Fruit fly (Drosophila melanogaster) whole organism, wandering third instar larva: ENCODE data around the gene Samuel.
A peak's percentile ranks its signal among the peaks of the same experiment; 100 is the strongest.

ENCODE experiments used
- Abd-B ChIP-seq: fragments of >200 bp; optimal IDR thresholded peaks from 2 replicates; lab custom pipeline; 2017; ENCODE audit warnings: missing biosample characterization, missing genetic modification characterization
- CG32264 ChIP-seq: fragments of 200-800 bp; sonication (Bioruptor generic); optimal IDR thresholded peaks from 2 replicates; lab custom pipeline; 2016; ENCODE audit warnings: missing biosample characterization, missing genetic modification characterization
- CG9705 ChIP-seq: fragments of 200-800 bp; sonication (Bioruptor generic); optimal IDR thresholded peaks from 2 replicates; lab custom pipeline; 2018; ENCODE audit warnings: missing biosample characterization, mild to moderate bottlenecking, missing genetic modification characterization
- CrebA ChIP-seq: fragments of 200-800 bp; sonication (Bioruptor generic); optimal IDR thresholded peaks from 2 replicates; lab custom pipeline; 2016; ENCODE audit warnings: missing biosample characterization, mild to moderate bottlenecking, missing genetic modification characterization, borderline replicate concordance
- Dfd ChIP-seq: fragments of >200 bp; optimal IDR thresholded peaks from 2 replicates; lab custom pipeline; 2017; ENCODE audit warnings: missing biosample characterization, missing genetic modification characterization
- Dif ChIP-seq: fragments of 200-275, 200-300 bp; sonication (Bioruptor generic); optimal IDR thresholded peaks from 2 replicates; lab custom pipeline; 2018; ENCODE audit warnings: missing biosample characterization, missing genetic modification characterization; ENCODE audit not compliant: partially characterized antibody
- GATAd ChIP-seq: sonication (Bioruptor generic); optimal IDR thresholded peaks from 2 replicates; lab custom pipeline; 2016; ENCODE audit warnings: missing biosample characterization, missing genetic modification characterization
- HLH106 ChIP-seq: fragments of 200-800 bp; optimal IDR thresholded peaks from 3 replicates; lab custom pipeline; 2019; ENCODE audit warnings: missing biosample characterization, mild to moderate bottlenecking, missing genetic modification characterization, moderate library complexity
- Hnf4 ChIP-seq: fragments of 200-800 bp; sonication (Bioruptor generic); optimal IDR thresholded peaks from 2 replicates; lab custom pipeline; 2016; ENCODE audit warnings: missing biosample characterization, mild to moderate bottlenecking, missing genetic modification characterization
- Hr78 ChIP-seq: fragments of >200 bp; optimal IDR thresholded peaks from 2 replicates; lab custom pipeline; 2017; ENCODE audit warnings: missing biosample characterization, missing genetic modification characterization
- Jra ChIP-seq: sonication (Bioruptor generic); optimal IDR thresholded peaks from 2 replicates; lab custom pipeline; 2016; ENCODE audit warnings: missing biosample characterization, missing genetic modification characterization
- N ChIP-seq: fragments of >200 bp; optimal IDR thresholded peaks from 2 replicates; lab custom pipeline; 2018; ENCODE audit warnings: missing biosample characterization, missing external identifiers, missing genetic modification characterization
- OdsH ChIP-seq: fragments of 200-800 bp; sonication (Bioruptor generic); optimal IDR thresholded peaks from 2 replicates; lab custom pipeline; 2016; ENCODE audit warnings: missing biosample characterization, mild to moderate bottlenecking, missing genetic modification characterization
- Rel ChIP-seq, 2 experiments: fragments of 200-800 bp; sonication (Bioruptor generic) in 1 of 2; optimal IDR thresholded peaks; 2 replicates in 1 of 2; 3 replicates in 1 of 2; lab custom pipeline; 2016 to 2019; ENCODE audit warnings: mild to moderate bottlenecking in 2 of 2, missing biosample characterization in 2 of 2, missing genetic modification characterization in 2 of 2, moderate library complexity in 1 of 2
- Vsx2 ChIP-seq: fragments of 200-300, 225-300 bp; sonication (Bioruptor generic); optimal IDR thresholded peaks from 2 replicates; lab custom pipeline; 2018; ENCODE audit warnings: missing biosample characterization, missing genetic modification characterization; ENCODE audit not compliant: partially characterized antibody
- br ChIP-seq: fragments of 200-800 bp; sonication (Bioruptor generic); optimal IDR thresholded peaks from 2 replicates; lab custom pipeline; 2016; ENCODE audit warnings: missing biosample characterization, missing genetic modification characterization
- brk ChIP-seq: fragments of 200-800 bp; sonication (Bioruptor generic); optimal IDR thresholded peaks from 2 replicates; lab custom pipeline; 2016; ENCODE audit warnings: missing biosample characterization, mild to moderate bottlenecking, missing genetic modification characterization
- dl ChIP-seq, 2 experiments: fragments of 175-275, 200-275 bp in 1 of 2; fragments of 200-275 bp in 1 of 2; sonication (Bioruptor generic); optimal IDR thresholded peaks; lab custom pipeline; 2018; ENCODE audit warnings: mild to moderate bottlenecking in 2 of 2, missing biosample characterization in 2 of 2, missing genetic modification characterization in 2 of 2, moderate library complexity in 2 of 2; ENCODE audit not compliant: partially characterized antibody in 2 of 2, insufficient read depth in 1 of 2
- dmrt93B ChIP-seq: fragments of 200-800 bp; sonication (Bioruptor generic); optimal IDR thresholded peaks from 2 replicates; lab custom pipeline; 2018; ENCODE audit warnings: missing biosample characterization, mild to moderate bottlenecking, missing genetic modification characterization
- ey ChIP-seq: fragments of 200-800 bp; sonication (Bioruptor generic); optimal IDR thresholded peaks from 2 replicates; lab custom pipeline; 2016; ENCODE audit warnings: missing biosample characterization, missing genetic modification characterization
- foxo ChIP-seq, 2 experiments: fragments of 200-800 bp; sonication (Bioruptor generic); optimal IDR thresholded peaks; 2 replicates in 1 of 2; 3 replicates in 1 of 2; lab custom pipeline; 2016 to 2017; ENCODE audit warnings: missing biosample characterization in 2 of 2, missing genetic modification characterization in 2 of 2
- fru ChIP-seq: fragments of 200-800 bp; sonication (Bioruptor generic); optimal IDR thresholded peaks from 3 replicates; lab custom pipeline; 2016; ENCODE audit warnings: missing biosample characterization, mild to moderate bottlenecking, missing genetic modification characterization
- h ChIP-seq: fragments of 200-800 bp; sonication (Bioruptor generic); optimal IDR thresholded peaks from 3 replicates; lab custom pipeline; 2016; ENCODE audit warnings: missing biosample characterization, mild to moderate bottlenecking, missing genetic modification characterization
- psq ChIP-seq: fragments of 200-800 bp; sonication (Bioruptor generic); optimal IDR thresholded peaks from 3 replicates; lab custom pipeline; 2017; ENCODE audit warnings: missing biosample characterization, mild to moderate bottlenecking, missing genetic modification characterization, moderate library complexity
- rgr ChIP-seq: fragments of 200-800 bp; sonication (Bioruptor generic); optimal IDR thresholded peaks from 3 replicates; lab custom pipeline; 2016; ENCODE audit warnings: missing biosample characterization, mild to moderate bottlenecking, missing genetic modification characterization
- sage ChIP-seq: fragments of 200-800 bp; sonication (Bioruptor generic); optimal IDR thresholded peaks from 2 replicates; lab custom pipeline; 2016; ENCODE audit warnings: missing biosample characterization, mild to moderate bottlenecking, missing genetic modification characterization
- tai ChIP-seq: sonication (Bioruptor generic); optimal IDR thresholded peaks from 2 replicates; lab custom pipeline; 2016; ENCODE audit warnings: missing biosample characterization, missing genetic modification characterization
- usp ChIP-seq: fragments of >200 bp; optimal IDR thresholded peaks from 2 replicates; lab custom pipeline; 2017; ENCODE audit warnings: missing biosample characterization, missing genetic modification characterization
- woc ChIP-seq: sonication (Bioruptor generic); optimal IDR thresholded peaks from 2 replicates; lab custom pipeline; 2016; ENCODE audit warnings: missing biosample characterization, mild to moderate bottlenecking, missing genetic modification characterization

The Samuel gene

dm6 chr2L:11041785-11042184, 25.0 kb downstream of the Samuel start:
- TF ChIP-seq Dif (no peak), Hnf4 (GFP tag; lab: Kevin White, UChicago) (no peak), Hr78 (GFP tag; lab: Kevin White, UChicago) (no peak), Jra (no peak), tai (GFP tag; lab: Kevin White, UChicago) (no peak), Abd-B (GFP tag; lab: Kevin White, UChicago) (no peak), OdsH (GFP tag; lab: Kevin White, UChicago) (no peak), woc (GFP tag; lab: Kevin White, UChicago) (no peak), CrebA (GFP tag; lab: Kevin White, UChicago) (no peak), Vsx2 (GFP tag; lab: Kevin White, UChicago) (no peak), Rel (GFP tag; optimal IDR thresholded peaks at IDR 0.05; lab: Kevin White, UChicago) (no peak), Rel (tag; optimal IDR thresholded peaks at IDR 0.05; lab: Kevin White, UChicago) (no peak), br (GFP tag; lab: Kevin White, UChicago) (no peak), fru (no peak), h (GFP tag; lab: Kevin White, UChicago) (no peak)

- TF ChIP-seq Rel (GFP tag; optimal IDR thresholded peaks at IDR 0.05; lab: Kevin White, UChicago), result no peak
- peak; percentile 3 for TF ChIP-seq Rel (tag; optimal IDR thresholded peaks at IDR 0.05; lab: Kevin White, UChicago)
- TF ChIP-seq GATAd (GFP tag; lab: Kevin White, UChicago), result no peak
These were observed 25.7 kb downstream of the Samuel start for dm6 chr2L:11041074-11041473.

dm6 chr2L:11039548-11040144, 27.2 kb downstream of the Samuel start:
- TF ChIP-seq Hr78 (GFP tag; lab: Kevin White, UChicago) (no peak), rgr (GFP tag; lab: Kevin White, UChicago) (no peak), usp (GFP tag; lab: Kevin White, UChicago) (no peak), dl (GFP tag; optimal IDR thresholded peaks at IDR 0.05; lab: Kevin White, UChicago; ENCODE audit: insufficient read depth in 1 of 2, partially characterized antibody in 2 of 2) (no peak), OdsH (GFP tag; lab: Kevin White, UChicago) (no peak), CG9705 (GFP tag; lab: Kevin White, UChicago) (no peak), GATAd (GFP tag; lab: Kevin White, UChicago) (no peak), ey (GFP tag; lab: Kevin White, UChicago) (no peak), Dif (no peak), N (GFP tag; lab: Kevin White, UChicago) (no peak), foxo (GFP tag; optimal IDR thresholded peaks at IDR 0.05; lab: Kevin White, UChicago) (no peak), psq (GFP tag; lab: Kevin White, UChicago) (no peak), sage (no peak), Dfd (GFP tag; lab: Kevin White, UChicago) (no peak), Abd-B (GFP tag; lab: Kevin White, UChicago) (no peak), dmrt93B (GFP tag; lab: Kevin White, UChicago) (no peak), tai (GFP tag; lab: Kevin White, UChicago) (no peak), CG32264 (GFP tag; lab: Kevin White, UChicago) (no peak), fru (no peak)

- no peak for TF ChIP-seq ey (GFP tag; lab: Kevin White, UChicago)
- TF ChIP-seq Hnf4 (GFP tag; lab: Kevin White, UChicago), result no peak
- peak; percentile 54 for TF ChIP-seq brk
- TF ChIP-seq Dif, result peak; percentile 38
- TF ChIP-seq Rel (GFP tag; optimal IDR thresholded peaks at IDR 0.05; lab: Kevin White, UChicago), result no peak
- peak; percentile 36 for TF ChIP-seq Rel (tag; optimal IDR thresholded peaks at IDR 0.05; lab: Kevin White, UChicago)
- TF ChIP-seq HLH106 (tag; lab: Kevin White, UChicago), result no peak
- peak; percentile 11 for TF ChIP-seq sage
- no peak for TF ChIP-seq foxo (GFP tag; optimal IDR thresholded peaks at IDR 0.05; lab: Kevin White, UChicago)
- TF ChIP-seq h (GFP tag; lab: Kevin White, UChicago), result peak; percentile 34
These were observed 27.9 kb downstream of the Samuel start for dm6 chr2L:11038918-11039317.
